Worm (Caenorhabditis elegans) whole organism, L4 larva: ENCODE results near the gene tric-1B.1.
A peak's percentile ranks its signal among the peaks of the same experiment; 100 is the strongest.

Source experiments
- F10B5.3 ChIP-seq: sonication (generic microtip); optimal IDR thresholded peaks from 2 replicates; lab custom pipeline; 2016; ENCODE audit warnings: mild to moderate bottlenecking, missing genetic modification characterization, missing compliant biosample characterization
- F37D6.2 ChIP-seq: sonication (generic microtip); optimal IDR thresholded peaks from 2 replicates; lab custom pipeline; 2016; ENCODE audit warnings: mild to moderate bottlenecking, missing genetic modification characterization, missing compliant biosample characterization
- T20F7.1 ChIP-seq: fragments of 200-800 bp; sonication (Bioruptor generic); optimal IDR thresholded peaks from 2 replicates; lab custom pipeline; 2018; ENCODE audit warnings: mild to moderate bottlenecking, missing genetic modification characterization, missing compliant biosample characterization
- Y105C5A.15 ChIP-seq: fragments of 200-800 bp; sonication (Bioruptor generic); IDR thresholded peaks from 2 replicates; pipeline ENCODE4 v1.3.6; 2022; ENCODE audit warnings: missing genetic modification characterization, missing compliant biosample characterization
- Y75B8A.6 ChIP-seq: fragments of 200-800 bp; sonication (Bioruptor generic); IDR thresholded peaks from 2 replicates; pipeline ENCODE4 v1.3.6; 2022; ENCODE audit warnings: missing genetic modification reagents, missing genetic modification characterization, missing compliant biosample characterization
- aha-1 ChIP-seq: fragments of 150-350 bp; peaks from one replicate; lab custom pipeline; 2014; ENCODE audit warnings: missing biosample characterization, missing genetic modification characterization
- arid-1 ChIP-seq: fragments of 200-800 bp; sonication (Bioruptor generic); conservative IDR thresholded peaks from 2 replicates; pipeline ENCODE4 v1.3.6; 2022; ENCODE audit warnings: missing genetic modification reagents, missing genetic modification characterization, missing compliant biosample characterization
- ceh-28 ChIP-seq: fragments of 150-350 bp; optimal IDR thresholded peaks from 2 replicates; lab custom pipeline; 2014; ENCODE audit warnings: missing biosample characterization, missing genetic modification reagents, missing genetic modification characterization
- daf-16 ChIP-seq, 3 experiments: sonication (generic microtip); optimal IDR thresholded peaks; 2 replicates each; lab custom pipeline; 2016 to 2017; ENCODE audit warnings: missing genetic modification characterization in 3 of 3, missing genetic modification reagents in 3 of 3, mild to moderate bottlenecking in 2 of 3, missing compliant biosample characterization in 2 of 3, missing biosample characterization in 1 of 3, moderate library complexity in 1 of 3
- daf-19 ChIP-seq: fragments of 200-800 bp; sonication (Bioruptor generic); conservative IDR thresholded peaks from 2 replicates; pipeline ENCODE4 v1.3.6; 2022; ENCODE audit warnings: missing genetic modification characterization, missing compliant biosample characterization
- dmd-9 ChIP-seq: fragments of 200-800 bp; sonication (Bioruptor generic); IDR thresholded peaks from 2 replicates; pipeline ENCODE4 v1.3.6; 2022; ENCODE audit warnings: missing genetic modification reagents, missing genetic modification characterization, missing compliant biosample characterization
- duxl-1 ChIP-seq: sonication (generic microtip); optimal IDR thresholded peaks from 2 replicates; lab custom pipeline; 2016; ENCODE audit warnings: mild to moderate bottlenecking, missing genetic modification characterization, moderate library complexity, missing compliant biosample characterization; ENCODE audit not compliant: poor library complexity
- egl-43 ChIP-seq: fragments of 200-800 bp; sonication (Bioruptor generic); IDR thresholded peaks from 2 replicates; pipeline ENCODE4 v1.3.6; 2022; ENCODE audit warnings: missing genetic modification reagents, missing genetic modification characterization, missing compliant biosample characterization
- hmg-1.1 ChIP-seq: fragments of 200-800 bp; sonication (Bioruptor generic); IDR thresholded peaks from 2 replicates; pipeline ENCODE4 v1.3.6; 2022; ENCODE audit warnings: missing genetic modification reagents, missing genetic modification characterization, missing compliant biosample characterization
- lin-39 ChIP-seq: fragments of 150-350 bp; optimal IDR thresholded peaks from 2 replicates; lab custom pipeline; 2014; ENCODE audit warnings: missing biosample characterization, missing genetic modification reagents, missing genetic modification characterization
- lir-3 ChIP-seq: sonication (generic microtip); optimal IDR thresholded peaks from 2 replicates; lab custom pipeline; 2016; ENCODE audit warnings: mild to moderate bottlenecking, missing genetic modification characterization, missing compliant biosample characterization
- madf-9 ChIP-seq: fragments of 200-800 bp; sonication (Bioruptor generic); conservative IDR thresholded peaks from 2 replicates; pipeline ENCODE4 v1.3.6; 2022; ENCODE audit warnings: missing genetic modification reagents, missing genetic modification characterization, missing compliant biosample characterization
- mdl-1 ChIP-seq, 2 experiments: fragments of 150-350 bp in 1 of 2; sonication (generic microtip) in 1 of 2; optimal IDR thresholded peaks; 2 replicates each; lab custom pipeline; 2014 to 2017; ENCODE audit warnings: missing biosample characterization in 2 of 2, missing genetic modification characterization in 2 of 2
- mxl-2 ChIP-seq: fragments of 200-800 bp; sonication (Bioruptor generic); conservative IDR thresholded peaks from 2 replicates; pipeline ENCODE4 v1.3.6; 2022; ENCODE audit warnings: missing genetic modification reagents, missing genetic modification characterization, missing compliant biosample characterization
- nhr-28 ChIP-seq: fragments of 150-350 bp; optimal IDR thresholded peaks from 2 replicates; lab custom pipeline; 2014; ENCODE audit warnings: missing biosample characterization, missing genetic modification characterization
- nhr-6 ChIP-seq: fragments of 150-350 bp; optimal IDR thresholded peaks from 2 replicates; lab custom pipeline; 2014; ENCODE audit warnings: missing biosample characterization, missing genetic modification characterization
- nhr-76 ChIP-seq: fragments of 150-350 bp; optimal IDR thresholded peaks from 2 replicates; lab custom pipeline; 2014; ENCODE audit warnings: missing biosample characterization, missing genetic modification characterization
- nhr-77 ChIP-seq: fragments of 150-350 bp; optimal IDR thresholded peaks from 2 replicates; lab custom pipeline; 2014; ENCODE audit warnings: missing biosample characterization, missing genetic modification characterization
- php-3 ChIP-seq: fragments of 200-800 bp; sonication (Bioruptor generic); IDR thresholded peaks from 2 replicates; pipeline ENCODE4 v1.3.6; 2022; ENCODE audit warnings: missing genetic modification reagents, missing genetic modification characterization, missing compliant biosample characterization
- set-16 ChIP-seq: fragments of 200-800 bp; sonication (Bioruptor generic); IDR thresholded peaks from 2 replicates; pipeline ENCODE4 v1.3.6; 2022; ENCODE audit warnings: missing genetic modification reagents, missing genetic modification characterization, missing compliant biosample characterization
- skn-1 ChIP-seq: fragments of 150-350 bp; optimal IDR thresholded peaks from 2 replicates; lab custom pipeline; 2014; ENCODE audit warnings: missing biosample characterization, missing genetic modification characterization
- spr-1 ChIP-seq: sonication (generic microtip); optimal IDR thresholded peaks from 2 replicates; lab custom pipeline; 2016; ENCODE audit warnings: mild to moderate bottlenecking, missing genetic modification characterization, missing compliant biosample characterization
- tra-1 ChIP-seq: fragments of 200-800 bp; sonication (Bioruptor generic); IDR thresholded peaks from 2 replicates; pipeline ENCODE4 v1.3.6; 2022; ENCODE audit warnings: missing genetic modification reagents, missing genetic modification characterization, missing compliant biosample characterization
- unc-130 ChIP-seq: sonication (generic microtip); optimal IDR thresholded peaks from 2 replicates; lab custom pipeline; 2016; ENCODE audit warnings: missing genetic modification reagents, missing genetic modification characterization, missing compliant biosample characterization
- unc-62 ChIP-seq, 3 experiments: fragments of 150-350 bp in 1 of 3; sonication (generic microtip); optimal IDR thresholded peaks in 2 of 3; peaks in 1 of 3; 1 replicate in 1 of 3; 2 replicates in 2 of 3; lab custom pipeline; 2014 to 2017; ENCODE audit warnings: missing biosample characterization in 3 of 3, missing genetic modification characterization in 3 of 3, missing genetic modification reagents in 3 of 3, missing genotype in 1 of 3

Gene tric-1B.1

ce11 chrII:12266145-12266544 lies at the start of gene tric-1B.1:
Gene tric-1B.1 (minus strand): TSS chrII:12266245.
- no peak for TF ChIP-seq nhr-76 (tag; lab: Kevin White, UChicago)
- no peak for TF ChIP-seq dmd-9 (GFP tag; lab: Robert Waterston, UW)
- no peak for TF ChIP-seq nhr-77 (tag; lab: Kevin White, UChicago)
- no peak for TF ChIP-seq arid-1 (GFP tag; lab: Robert Waterston, UW)

- TF ChIP-seq aha-1 (tag; lab: Kevin White, UChicago) = no peak
- TF ChIP-seq madf-9 (GFP tag; lab: Robert Waterston, UW) = no peak
- no peak for TF ChIP-seq mxl-2 (GFP tag; lab: Robert Waterston, UW)
- TF ChIP-seq daf-16 (GFP tag; optimal IDR thresholded peaks at IDR 0.05; lab: Kevin White, UChicago) = no peak
- no peak for TF ChIP-seq daf-16 (tag; optimal IDR thresholded peaks at IDR 0.05; lab: Kevin White, UChicago)
- no peak for TF ChIP-seq mdl-1 (tag; optimal IDR thresholded peaks at IDR 0.05; lab: Kevin White, UChicago)
- no peak for TF ChIP-seq daf-19 (GFP tag; lab: Robert Waterston, UW)
- TF ChIP-seq F37D6.2 (tag; lab: Kevin White, UChicago) = no peak
- TF ChIP-seq nhr-28 = no peak
- no peak for TF ChIP-seq T20F7.1 (GFP tag; lab: Kevin White, UChicago)
- TF ChIP-seq lin-39 (tag; lab: Kevin White, UChicago) = no peak
- no peak for TF ChIP-seq set-16
- TF ChIP-seq egl-43 = no peak
- TF ChIP-seq Y75B8A.6 = no peak
Measured at ce11 chrII:12311560-12311959, 45.5 kb upstream of the tric-1B.1 start, which contains the start of gene sre-51. Gene sre-51 (plus strand): TSS chrII:12311860.

DNA sequence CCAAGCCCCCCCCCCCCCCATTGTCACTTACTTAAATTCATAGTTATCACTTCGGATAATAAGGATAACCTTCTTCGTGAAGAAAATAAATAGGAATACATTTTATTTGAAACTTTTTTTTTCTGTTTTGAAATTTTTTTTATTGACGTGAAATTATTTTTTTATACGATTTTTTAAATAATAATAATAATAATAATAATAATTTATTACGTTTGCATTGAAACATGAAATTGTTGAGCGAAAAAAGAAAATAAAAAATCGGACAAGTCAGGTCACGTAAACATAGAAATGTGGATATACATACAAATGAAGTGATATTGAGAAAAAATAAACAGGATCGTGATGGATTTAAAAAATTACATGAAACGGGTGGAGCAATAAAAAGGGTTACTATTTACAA lies 43.6 kb upstream of the tric-1B.1 start, which contains the start of gene C50E10.2:
Gene C50E10.2 (minus strand): TSS at position 101 of the 400 bp plus-strand sequence.
- no peak for TF ChIP-seq php-3 (GFP tag; lab: Robert Waterston, UW)
- no peak for TF ChIP-seq egl-43
- no peak for TF ChIP-seq lir-3 (tag; lab: Kevin White, UChicago)
- no peak for TF ChIP-seq F10B5.3 (tag; lab: Kevin White, UChicago)
- no peak for TF ChIP-seq tra-1
- no peak for TF ChIP-seq duxl-1 (tag; lab: Kevin White, UChicago)
- TF ChIP-seq daf-19 (GFP tag; lab: Robert Waterston, UW) = no peak
- TF ChIP-seq mdl-1 (tag; optimal IDR thresholded peaks at IDR 0.05; lab: Kevin White, UChicago) = no peak
- no peak for TF ChIP-seq aha-1 (tag; lab: Kevin White, UChicago)
- TF ChIP-seq madf-9 (GFP tag; lab: Robert Waterston, UW) = no peak
- TF ChIP-seq spr-1 (tag; lab: Kevin White, UChicago) = no peak
- no peak for TF ChIP-seq unc-62 (GFP tag; optimal IDR thresholded peaks at IDR 0.05 in 1 of 2; lab: Kevin White, UChicago)
- TF ChIP-seq unc-62 (tag; optimal IDR thresholded peaks at IDR 0.05; lab: Kevin White, UChicago) = no peak
- no peak for TF ChIP-seq unc-130
- no peak for TF ChIP-seq nhr-6 (tag; lab: Kevin White, UChicago)
- TF ChIP-seq skn-1 (tag; lab: Kevin White, UChicago) = no peak
- TF ChIP-seq T20F7.1 (GFP tag; lab: Kevin White, UChicago) = no peak
- TF ChIP-seq, all 104 proteins: peak for 0

DNA sequence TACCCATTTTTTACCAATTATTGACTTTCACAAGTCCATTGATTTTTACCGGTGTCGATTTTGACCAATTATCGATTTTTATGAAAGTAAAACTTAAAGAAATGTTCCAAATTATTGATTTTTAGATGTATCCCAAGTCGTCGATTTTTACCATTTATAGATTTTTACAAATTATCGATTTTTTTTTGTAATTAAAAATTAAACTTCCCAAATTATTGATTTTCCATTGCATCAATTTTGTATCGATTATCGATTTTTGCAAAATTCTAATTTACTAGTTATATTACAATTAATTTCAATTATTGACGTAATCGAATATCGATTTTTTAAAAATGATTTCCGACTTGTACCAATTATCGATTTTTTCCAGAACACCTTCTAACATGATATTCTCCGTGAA lies 37.1 kb upstream of the tric-1B.1 start, which contains the start of gene sre-50:
Gene sre-50 (plus strand): TSS at position 384 of the 400 bp plus-strand sequence.
- TF ChIP-seq ceh-28 (tag; lab: Kevin White, UChicago) (peak; percentile 96), unc-62 (GFP tag; optimal IDR thresholded peaks at IDR 0.05 in 1 of 2; lab: Kevin White, UChicago) (no peak), unc-62 (tag; optimal IDR thresholded peaks at IDR 0.05; lab: Kevin White, UChicago) (no peak)

DNA sequence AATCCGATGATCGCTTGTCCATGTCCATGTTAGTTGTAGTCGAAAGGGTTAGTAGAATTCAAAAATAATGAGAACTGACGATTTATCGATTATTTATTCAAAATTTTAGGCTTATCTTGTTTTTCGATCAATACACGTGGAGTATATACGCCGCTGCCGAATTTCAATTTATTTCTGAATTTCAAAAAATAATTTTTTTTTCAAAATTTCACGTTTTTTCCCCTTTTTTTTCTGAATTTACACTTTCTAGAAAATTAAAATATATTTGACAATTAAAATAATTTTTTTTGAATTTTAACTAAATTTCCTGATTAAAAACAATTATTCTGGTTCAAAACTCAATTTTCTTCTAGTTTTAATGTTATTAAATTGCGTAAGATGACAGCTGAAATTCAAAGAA lies 36.3 kb upstream of the tric-1B.1 start, which contains the start of gene C50E10.1:
Gene C50E10.1 (minus strand): TSS at position 101 of the 400 bp plus-strand sequence.
- TF ChIP-seq Y105C5A.15 (GFP tag; lab: Robert Waterston, UW) (no peak), hmg-1.1 (GFP tag; lab: Robert Waterston, UW) (no peak), aha-1 (tag; lab: Kevin White, UChicago) (no peak)
